Fruit fly (Drosophila melanogaster): Measurements from ENCODE around the gene Pus7.

- TF ChIP-seq bab1 (GFP tag; optimal IDR thresholded peaks at IDR 0.05) (peak; percentile 21), CG1620 (GFP tag; optimal IDR thresholded peaks at IDR 0.05) (peak; percentile 30), Crg-1 (GFP tag; optimal IDR thresholded peaks at IDR 0.05) (peak; percentile 25), CG12768 (GFP tag; optimal IDR thresholded peaks at IDR 0.05) (peak; percentile 67), CG33017 (tag; optimal IDR thresholded peaks at IDR 0.05) (peak; percentile 56), ovo (GFP tag; optimal IDR thresholded peaks at IDR 0.05) (no peak)
Measured at dm6 chr3L:8546355-8546771, 36.6 kb downstream of the Pus7 start.

All from whole organism, adult.